Worm (Caenorhabditis elegans): ENCODE results near the gene ZC239.16.

DNA sequence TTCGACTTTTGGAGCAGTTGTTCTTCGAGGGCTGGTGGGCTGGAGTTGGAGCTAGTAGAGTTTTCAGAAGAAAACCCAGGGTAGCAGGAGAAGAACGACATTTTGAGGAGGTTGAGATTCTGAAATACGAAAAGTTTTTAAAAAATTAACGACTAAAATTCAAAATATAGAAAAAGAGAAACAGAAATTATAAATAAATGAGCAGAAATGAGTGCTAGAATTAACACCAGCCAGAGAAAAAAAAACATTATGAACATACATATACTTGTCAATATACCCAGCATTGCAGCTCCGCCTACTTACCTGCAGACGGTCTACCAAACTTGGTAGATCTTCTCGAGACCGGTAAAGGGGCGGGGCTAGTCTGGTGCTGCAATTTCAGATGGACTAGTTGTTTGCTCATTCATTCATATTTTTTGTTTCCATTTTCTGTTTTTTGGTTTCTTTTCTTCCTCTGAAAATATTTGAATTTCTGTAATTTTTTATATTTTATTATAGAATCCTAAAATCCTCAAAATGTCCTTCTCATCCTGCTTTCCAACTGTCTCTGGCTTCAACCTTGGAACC is 18.6 kb downstream of the ZC239.16 start, which contains the start of the genes ZC239.20 and ZC239.21:
- no peak for TF ChIP-seq ztf-18 (tag; optimal IDR thresholded peaks at IDR 0.05)
- no peak for TF ChIP-seq lin-26 (GFP tag; IDR thresholded peaks at IDR 0.05)
- TF ChIP-seq Y56A3A.18 (GFP tag; IDR thresholded peaks at IDR 0.05): no peak
- no peak for TF ChIP-seq ztf-22 (GFP tag; optimal IDR thresholded peaks at IDR 0.05)
- TF ChIP-seq F57C9.4 (tag; optimal IDR thresholded peaks at IDR 0.05): no peak
- TF ChIP-seq C06A6.2 (GFP tag; conservative IDR thresholded peaks at IDR 0.05): no peak
- TF ChIP-seq rec-8 (tag; optimal IDR thresholded peaks at IDR 0.05): no peak
- TF ChIP-seq Y53F4B.3 (GFP tag; IDR thresholded peaks at IDR 0.05): no peak
- TF ChIP-seq chd-7 (tag; optimal IDR thresholded peaks at IDR 0.05): no peak
- TF ChIP-seq nhr-120 (GFP tag; IDR thresholded peaks at IDR 0.05): no peak
- TF ChIP-seq Y95B8A.8 (GFP tag; IDR thresholded peaks at IDR 0.05): no peak
- TF ChIP-seq Y67H2A.10 (GFP tag; conservative IDR thresholded peaks at IDR 0.05): no peak

All from whole organism, young adult.